Worm (Caenorhabditis elegans) whole organism, L1 larva: ENCODE results near the gene doxa-1.

Experiments
- F16B12.6 ChIP-seq: fragments of 150-350 bp; optimal IDR thresholded peaks from 2 replicates; lab custom pipeline; 2014; ENCODE audit warnings: missing biosample characterization, missing genetic modification characterization
- Y116A8C.19 ChIP-seq: sonication (generic microtip); optimal IDR thresholded peaks from 2 replicates; lab custom pipeline; 2016; ENCODE audit warnings: missing compliant biosample characterization, missing genetic modification characterization, borderline replicate concordance
- aha-1 ChIP-seq: fragments of 150-350 bp; optimal IDR thresholded peaks from 2 replicates; lab custom pipeline; 2014; ENCODE audit warnings: missing biosample characterization, missing genetic modification characterization
- aly-2 ChIP-seq: fragments of 150-350 bp; optimal IDR thresholded peaks from 2 replicates; lab custom pipeline; 2014; ENCODE audit warnings: missing biosample characterization, missing genetic modification characterization
- blmp-1 ChIP-seq: fragments of 150-350 bp; optimal IDR thresholded peaks from 2 replicates; lab custom pipeline; 2014; ENCODE audit warnings: missing biosample characterization, missing genetic modification characterization
- ceh-8 ChIP-seq: fragments of 200-800 bp; sonication (Bioruptor generic); optimal IDR thresholded peaks from 2 replicates; lab custom pipeline; 2018; ENCODE audit warnings: mild to moderate bottlenecking, missing genetic modification characterization, moderate library complexity, missing compliant biosample characterization
- ceh-82 ChIP-seq, 3 experiments: fragments of 150-350 bp in 1 of 3; sonication (generic microtip) in 2 of 3; optimal IDR thresholded peaks; 2 replicates each; lab custom pipeline; 2014 to 2017; ENCODE audit warnings: missing biosample characterization in 3 of 3, missing genetic modification characterization in 3 of 3
- ceh-88 ChIP-seq: fragments of 200-800 bp; sonication (Bioruptor generic); IDR thresholded peaks from 2 replicates; pipeline ENCODE4 v1.3.6; 2022; ENCODE audit warnings: missing genetic modification characterization, missing compliant biosample characterization
- ceh-90 ChIP-seq: sonication (generic microtip); optimal IDR thresholded peaks from 2 replicates; lab custom pipeline; 2016; ENCODE audit warnings: missing genetic modification characterization, missing compliant biosample characterization
- dpl-1 ChIP-seq, 3 experiments: fragments of 150-350 bp in 2 of 3; sonication (generic microtip) in 1 of 3; optimal IDR thresholded peaks; 2 replicates each; lab custom pipeline; 2014 to 2017; ENCODE audit warnings: missing biosample characterization in 3 of 3, missing genetic modification characterization in 3 of 3, missing genetic modification reagents in 3 of 3
- efl-1 ChIP-seq, 4 experiments: fragments of 150-350 bp; optimal IDR thresholded peaks in 3 of 4; peaks in 1 of 4; 1 replicate in 1 of 4; 2 replicates in 3 of 4; lab custom pipeline; 2014; ENCODE audit warnings: missing biosample characterization in 2 of 4, missing genetic modification characterization in 2 of 4, missing genetic modification reagents in 2 of 4
- egl-27 ChIP-seq, 2 experiments: fragments of 150-350 bp in 1 of 2; sonication (generic microtip); optimal IDR thresholded peaks; 3 replicates each; lab custom pipeline; 2017 to 2018; ENCODE audit warnings: missing biosample characterization in 2 of 2, missing genetic modification characterization in 2 of 2, missing genetic modification reagents in 2 of 2
- ets-5 ChIP-seq: fragments of 200-800 bp; sonication (Bioruptor generic); IDR thresholded peaks from 2 replicates; pipeline ENCODE4 v1.3.6; 2022; ENCODE audit warnings: missing genetic modification characterization, missing compliant biosample characterization
- fos-1 ChIP-seq: fragments of 150-350 bp; optimal IDR thresholded peaks from 2 replicates; lab custom pipeline; 2014; ENCODE audit warnings: missing biosample characterization, missing genetic modification characterization
- hlh-4 ChIP-seq: sonication (generic microtip); optimal IDR thresholded peaks from 2 replicates; lab custom pipeline; 2016; ENCODE audit warnings: mild to moderate bottlenecking, missing genetic modification characterization, missing compliant biosample characterization
- irx-1 ChIP-seq: sonication (generic microtip); optimal IDR thresholded peaks from 2 replicates; lab custom pipeline; 2016; ENCODE audit warnings: missing genetic modification characterization, missing compliant biosample characterization
- lin-14 ChIP-seq: fragments of 200-800 bp; sonication (Bioruptor generic); optimal IDR thresholded peaks from 2 replicates; lab custom pipeline; 2018; ENCODE audit warnings: mild to moderate bottlenecking, missing genetic modification characterization, moderate library complexity, missing compliant biosample characterization
- lir-3 ChIP-seq: sonication (generic microtip); optimal IDR thresholded peaks from 2 replicates; lab custom pipeline; 2016; ENCODE audit warnings: mild to moderate bottlenecking, missing genetic modification characterization, moderate library complexity, missing compliant biosample characterization; ENCODE audit not compliant: poor library complexity
- lsy-2 ChIP-seq, 2 experiments: fragments of 150-350 bp; optimal IDR thresholded peaks; 2 replicates each; lab custom pipeline; 2014; ENCODE audit warnings: missing biosample characterization in 2 of 2, missing genetic modification characterization in 2 of 2
- nhr-12 ChIP-seq: sonication (generic microtip); optimal IDR thresholded peaks from 2 replicates; lab custom pipeline; 2017; ENCODE audit warnings: missing biosample characterization, missing genetic modification characterization
- nhr-28 ChIP-seq: fragments of 150-350 bp; optimal IDR thresholded peaks from 2 replicates; lab custom pipeline; 2014; ENCODE audit warnings: missing biosample characterization, missing genetic modification characterization
- nhr-76 ChIP-seq: sonication (generic microtip); optimal IDR thresholded peaks from 2 replicates; lab custom pipeline; 2017; ENCODE audit warnings: missing biosample characterization, missing genetic modification characterization
- nhr-77 ChIP-seq: fragments of 150-350 bp; optimal IDR thresholded peaks from 2 replicates; lab custom pipeline; 2014; ENCODE audit warnings: missing biosample characterization, missing genetic modification characterization
- nhr-85 ChIP-seq: sonication (generic microtip); peaks from one replicate; lab custom pipeline; 2016; ENCODE audit warnings: missing genetic modification characterization, inconsistent platforms, missing compliant biosample characterization
- pqm-1 ChIP-seq: sonication (generic microtip); optimal IDR thresholded peaks from 3 replicates; lab custom pipeline; 2017; ENCODE audit warnings: missing biosample characterization, missing genetic modification characterization
- skn-1 ChIP-seq: fragments of 150-350 bp; optimal IDR thresholded peaks from 2 replicates; lab custom pipeline; 2014; ENCODE audit warnings: missing biosample characterization, missing genetic modification characterization
- snu-23 ChIP-seq: sonication (generic microtip); optimal IDR thresholded peaks from 2 replicates; lab custom pipeline; 2016; ENCODE audit warnings: missing genetic modification characterization, missing compliant biosample characterization
- sox-4 ChIP-seq: sonication (generic microtip); optimal IDR thresholded peaks from 2 replicates; lab custom pipeline; 2016; ENCODE audit warnings: missing genetic modification characterization, missing compliant biosample characterization
- sptf-1 ChIP-seq: fragments of 150-350 bp; optimal IDR thresholded peaks from 2 replicates; lab custom pipeline; 2014; ENCODE audit warnings: missing biosample characterization, missing genetic modification characterization
- swsn-7 ChIP-seq: sonication (generic microtip); optimal IDR thresholded peaks from 2 replicates; lab custom pipeline; 2016; ENCODE audit warnings: missing genetic modification characterization, missing compliant biosample characterization
- tbx-2 ChIP-seq: sonication (generic microtip); optimal IDR thresholded peaks from 2 replicates; lab custom pipeline; 2016; ENCODE audit warnings: missing genetic modification characterization, missing compliant biosample characterization
- tlp-1 ChIP-seq: fragments of 150-350 bp; optimal IDR thresholded peaks from 2 replicates; lab custom pipeline; 2014; ENCODE audit warnings: missing biosample characterization, missing genetic modification characterization
- unc-30 ChIP-seq: sonication (generic microtip); optimal IDR thresholded peaks from 2 replicates; lab custom pipeline; 2017; ENCODE audit warnings: missing biosample characterization, missing genetic modification characterization
- unc-98 ChIP-seq: fragments of 200-800 bp; sonication (Bioruptor generic); IDR thresholded peaks from 2 replicates; pipeline ENCODE4 v1.3.6; 2022; ENCODE audit warnings: missing genetic modification characterization, missing compliant biosample characterization
- vab-15 ChIP-seq: sonication (generic microtip); optimal IDR thresholded peaks from 2 replicates; lab custom pipeline; 2017; ENCODE audit warnings: missing genotype, mild to moderate bottlenecking, missing genetic modification characterization, missing compliant biosample characterization
- xbp-1 ChIP-seq: sonication (generic microtip); optimal IDR thresholded peaks from 2 replicates; lab custom pipeline; 2016; ENCODE audit warnings: missing genetic modification characterization, missing compliant biosample characterization

doxa-1 gene

ce11 chrIII:8621002-8621401, 40.1 kb downstream of the doxa-1 start:
- TF ChIP-seq aha-1 (tag; lab: Kevin White, UChicago) = no peak
- TF ChIP-seq nhr-85 = peak; percentile 87
- TF ChIP-seq lin-14 = peak; percentile 70
- TF ChIP-seq blmp-1 = peak; percentile 49
- peak in 1 of 2 experiments; percentile 44 for TF ChIP-seq lsy-2 (tag; optimal IDR thresholded peaks at IDR 0.05; lab: Kevin White, UChicago)

DNA sequence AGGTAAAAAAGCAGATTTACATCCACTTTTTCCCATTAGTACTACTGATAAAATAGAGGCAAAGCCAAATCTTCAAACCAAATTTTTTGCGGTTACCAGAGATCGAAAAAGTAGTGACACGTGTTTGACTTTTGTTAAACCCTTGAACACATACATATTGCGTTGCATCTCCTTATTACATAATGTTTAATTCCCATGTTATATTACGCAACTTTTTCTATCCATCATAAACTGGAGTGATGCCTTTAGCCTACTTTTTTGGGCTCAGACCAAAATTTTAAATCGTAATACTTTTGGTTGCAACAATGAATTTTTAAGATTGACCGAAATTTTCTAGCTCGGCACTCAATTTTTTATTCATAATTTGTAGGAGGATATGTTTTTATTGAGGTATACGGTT, 41.1 kb downstream of the doxa-1 start:
- TF ChIP-seq nhr-76 (no peak), vab-15 (tag; lab: Kevin White, UChicago) (no peak), ceh-8 (GFP tag; lab: Kevin White, UChicago) (no peak), blmp-1 (no peak), ceh-88 (GFP tag; lab: Robert Waterston, UW) (no peak), fos-1 (tag; lab: Kevin White, UChicago) (no peak), ceh-90 (tag; lab: Kevin White, UChicago) (no peak), F16B12.6 (tag; lab: Kevin White, UChicago) (no peak), pqm-1 (tag; lab: Kevin White, UChicago) (no peak), dpl-1 (GFP tag; optimal IDR thresholded peaks at IDR 0.05; lab: Kevin White, UChicago) (no peak), hlh-4 (tag; lab: Kevin White, UChicago) (no peak), tlp-1 (tag; lab: Kevin White, UChicago) (no peak), unc-98 (no peak), xbp-1 (tag; lab: Kevin White, UChicago) (no peak), nhr-77 (tag; lab: Kevin White, UChicago) (no peak), ceh-82 (tag; optimal IDR thresholded peaks at IDR 0.05; lab: Kevin White, UChicago) (no peak), sox-4 (tag; lab: Kevin White, UChicago) (no peak), sptf-1 (no peak), Y116A8C.19 (tag; lab: Kevin White, UChicago) (no peak)

DNA sequence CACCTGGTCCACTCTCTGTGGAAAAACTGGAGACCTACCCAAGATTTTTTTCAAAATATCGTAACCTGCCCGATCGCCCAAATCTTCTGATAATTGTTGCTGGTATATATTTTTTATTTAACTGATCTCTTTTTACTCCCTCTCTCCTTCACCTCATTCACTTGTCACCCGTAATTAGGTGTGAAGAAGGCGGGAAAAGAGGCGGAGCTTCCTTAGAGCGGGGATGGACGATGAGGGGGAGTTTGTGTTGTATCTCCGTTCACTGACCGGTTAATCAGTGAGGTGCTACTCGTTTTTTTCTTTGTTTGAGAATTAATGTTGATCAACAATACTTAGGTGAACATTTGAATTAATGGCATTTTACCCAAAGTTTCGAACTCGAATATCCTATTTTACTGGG, 41.5 kb downstream of the doxa-1 start, which contains the start of gene ceh-16:
TSS of gene ceh-16 (plus strand) at position 301 of the 400 bp plus-strand sequence.
- TF ChIP-seq snu-23 (GFP tag; lab: Kevin White, UChicago) = no peak
- no peak for TF ChIP-seq unc-30 (tag; lab: Kevin White, UChicago)
- no peak for TF ChIP-seq lin-14
- no peak for TF ChIP-seq nhr-28 (tag; lab: Kevin White, UChicago)
- no peak for TF ChIP-seq ets-5 (GFP tag; lab: Robert Waterston, UW)
- no peak for TF ChIP-seq swsn-7 (tag; lab: Kevin White, UChicago)
- TF ChIP-seq ceh-8 (GFP tag; lab: Kevin White, UChicago) = no peak
- no peak for TF ChIP-seq skn-1 (tag; lab: Kevin White, UChicago)
- no peak for TF ChIP-seq egl-27 (tag; optimal IDR thresholded peaks at IDR 0.05; lab: Kevin White, UChicago)
- TF ChIP-seq nhr-12 (tag; lab: Kevin White, UChicago) = no peak
- TF ChIP-seq lir-3 (tag; lab: Kevin White, UChicago) = no peak
- TF ChIP-seq xbp-1 (tag; lab: Kevin White, UChicago) = no peak
- no peak for TF ChIP-seq tbx-2 (tag; lab: Kevin White, UChicago)
- no peak for TF ChIP-seq aha-1 (tag; lab: Kevin White, UChicago)
- no peak for TF ChIP-seq irx-1 (tag; lab: Kevin White, UChicago)

- no peak for TF ChIP-seq efl-1 (optimal IDR thresholded peaks at IDR 0.05; lab: Kevin White, UChicago)
- TF ChIP-seq efl-1 (GFP tag; optimal IDR thresholded peaks at IDR 0.05 in 1 of 2; lab: Kevin White, UChicago) = peak in 1 of 2 experiments; percentile 46
- TF ChIP-seq aly-2 (tag; lab: Kevin White, UChicago) = no peak
- TF ChIP-seq, all 84 proteins: peak for 1
These were observed 44.2 kb downstream of the doxa-1 start for ce11 chrIII:8625125-8625524.
